Worm (Caenorhabditis elegans) whole organism, L1 larva: ENCODE results near the gene pnc-1.

Experiments used
- C16A3.4 ChIP-seq: fragments of 150-350 bp; optimal IDR thresholded peaks from 2 replicates; lab custom pipeline; 2014; ENCODE audit warnings: missing biosample characterization, missing genetic modification characterization
- C34B4.2 ChIP-seq: sonication (generic microtip); optimal IDR thresholded peaks from 2 replicates; lab custom pipeline; 2017; ENCODE audit warnings: mild to moderate bottlenecking, missing genetic modification characterization, missing compliant biosample characterization
- F16B12.6 ChIP-seq: fragments of 150-350 bp; optimal IDR thresholded peaks from 2 replicates; lab custom pipeline; 2014; ENCODE audit warnings: missing biosample characterization, missing genetic modification characterization
- Y116A8C.19 ChIP-seq: sonication (generic microtip); optimal IDR thresholded peaks from 2 replicates; lab custom pipeline; 2016; ENCODE audit warnings: missing compliant biosample characterization, missing genetic modification characterization, borderline replicate concordance
- alr-1 ChIP-seq: fragments of 200-800 bp; sonication (Bioruptor generic); optimal IDR thresholded peaks from 2 replicates; lab custom pipeline; 2018; ENCODE audit warnings: borderline replicate concordance, mild to moderate bottlenecking, missing genetic modification characterization, missing compliant biosample characterization
- aly-2 ChIP-seq: fragments of 150-350 bp; optimal IDR thresholded peaks from 2 replicates; lab custom pipeline; 2014; ENCODE audit warnings: missing biosample characterization, missing genetic modification characterization
- ceh-8 ChIP-seq: fragments of 200-800 bp; sonication (Bioruptor generic); optimal IDR thresholded peaks from 2 replicates; lab custom pipeline; 2018; ENCODE audit warnings: mild to moderate bottlenecking, missing genetic modification characterization, moderate library complexity, missing compliant biosample characterization
- ceh-82 ChIP-seq, 3 experiments: fragments of 150-350 bp in 1 of 3; sonication (generic microtip) in 2 of 3; optimal IDR thresholded peaks; 2 replicates each; lab custom pipeline; 2014 to 2017; ENCODE audit warnings: missing biosample characterization in 3 of 3, missing genetic modification characterization in 3 of 3
- ces-1 ChIP-seq: fragments of 150-350 bp; optimal IDR thresholded peaks from 2 replicates; lab custom pipeline; 2014; ENCODE audit warnings: missing biosample characterization, missing genetic modification reagents, missing genetic modification characterization
- dsc-1 ChIP-seq: sonication (generic microtip); optimal IDR thresholded peaks from 2 replicates; lab custom pipeline; 2016; ENCODE audit warnings: mild to moderate bottlenecking, missing genetic modification characterization, missing compliant biosample characterization
- efl-1 ChIP-seq, 4 experiments: fragments of 150-350 bp; optimal IDR thresholded peaks in 3 of 4; peaks in 1 of 4; 1 replicate in 1 of 4; 2 replicates in 3 of 4; lab custom pipeline; 2014; ENCODE audit warnings: missing biosample characterization in 2 of 4, missing genetic modification characterization in 2 of 4, missing genetic modification reagents in 2 of 4
- efl-3 ChIP-seq: fragments of 200-800 bp; sonication (Bioruptor generic); optimal IDR thresholded peaks from 2 replicates; lab custom pipeline; 2018; ENCODE audit warnings: mild to moderate bottlenecking, missing genetic modification characterization, missing compliant biosample characterization
- egl-13 ChIP-seq: sonication (generic microtip); optimal IDR thresholded peaks from 2 replicates; lab custom pipeline; 2016; ENCODE audit warnings: missing genotype, missing genetic modification reagents, missing genetic modification characterization, missing compliant biosample characterization
- elt-3 ChIP-seq, 6 experiments: fragments of 150-350 bp in 1 of 6; sonication (generic microtip); optimal IDR thresholded peaks; 2 replicates each; lab custom pipeline; 2017 to 2018; ENCODE audit warnings: missing biosample characterization in 6 of 6, missing genetic modification characterization in 6 of 6, inconsistent platforms in 1 of 6
- ets-5 ChIP-seq: fragments of 200-800 bp; sonication (Bioruptor generic); IDR thresholded peaks from 2 replicates; pipeline ENCODE4 v1.3.6; 2022; ENCODE audit warnings: missing genetic modification characterization, missing compliant biosample characterization
- fkh-8 ChIP-seq: sonication (generic microtip); optimal IDR thresholded peaks from 2 replicates; lab custom pipeline; 2016; ENCODE audit warnings: mild to moderate bottlenecking, missing genetic modification characterization, missing compliant biosample characterization
- hlh-4 ChIP-seq: sonication (generic microtip); optimal IDR thresholded peaks from 2 replicates; lab custom pipeline; 2016; ENCODE audit warnings: mild to moderate bottlenecking, missing genetic modification characterization, missing compliant biosample characterization
- jun-1 ChIP-seq: fragments of 150-350 bp; optimal IDR thresholded peaks from 2 replicates; lab custom pipeline; 2014; ENCODE audit warnings: missing biosample characterization, missing genetic modification reagents, missing genetic modification characterization
- lin-14 ChIP-seq: fragments of 200-800 bp; sonication (Bioruptor generic); optimal IDR thresholded peaks from 2 replicates; lab custom pipeline; 2018; ENCODE audit warnings: mild to moderate bottlenecking, missing genetic modification characterization, moderate library complexity, missing compliant biosample characterization
- lin-35 ChIP-seq, 2 experiments: fragments of 150-350 bp; optimal IDR thresholded peaks; 2 replicates each; lab custom pipeline; 2014; ENCODE audit warnings: missing biosample characterization in 2 of 2, missing genetic modification characterization in 2 of 2, missing genetic modification reagents in 2 of 2
- lin-39 ChIP-seq: fragments of 150-350 bp; optimal IDR thresholded peaks from 2 replicates; lab custom pipeline; 2014; ENCODE audit warnings: missing biosample characterization, missing genetic modification reagents, missing genetic modification characterization
- lir-3 ChIP-seq: sonication (generic microtip); optimal IDR thresholded peaks from 2 replicates; lab custom pipeline; 2016; ENCODE audit warnings: mild to moderate bottlenecking, missing genetic modification characterization, moderate library complexity, missing compliant biosample characterization; ENCODE audit not compliant: poor library complexity
- mab-9 ChIP-seq: fragments of 200-800 bp; sonication (Bioruptor generic); IDR thresholded peaks from 2 replicates; pipeline ENCODE4 v1.3.6; 2022; ENCODE audit warnings: missing genetic modification reagents, missing genetic modification characterization, missing compliant biosample characterization
- mep-1 ChIP-seq: fragments of 150-350 bp; optimal IDR thresholded peaks from 2 replicates; lab custom pipeline; 2014; ENCODE audit warnings: missing biosample characterization, missing genetic modification characterization
- nhr-12 ChIP-seq: sonication (generic microtip); optimal IDR thresholded peaks from 2 replicates; lab custom pipeline; 2017; ENCODE audit warnings: missing biosample characterization, missing genetic modification characterization
- nhr-19 ChIP-seq: fragments of 200-800 bp; sonication (Bioruptor generic); conservative IDR thresholded peaks from 2 replicates; pipeline ENCODE4 v1.3.6; 2022; ENCODE audit warnings: missing genetic modification characterization, missing compliant biosample characterization
- nhr-71 ChIP-seq: sonication (generic microtip); optimal IDR thresholded peaks from 2 replicates; lab custom pipeline; 2016; ENCODE audit warnings: mild to moderate bottlenecking, missing genetic modification characterization, moderate library complexity, missing compliant biosample characterization
- nhr-84 ChIP-seq: sonication (generic microtip); optimal IDR thresholded peaks from 2 replicates; lab custom pipeline; 2017; ENCODE audit warnings: missing biosample characterization, missing genetic modification characterization
- skn-1 ChIP-seq: fragments of 150-350 bp; optimal IDR thresholded peaks from 2 replicates; lab custom pipeline; 2014; ENCODE audit warnings: missing biosample characterization, missing genetic modification characterization
- snu-23 ChIP-seq: sonication (generic microtip); optimal IDR thresholded peaks from 2 replicates; lab custom pipeline; 2016; ENCODE audit warnings: missing genetic modification characterization, missing compliant biosample characterization
- sox-4 ChIP-seq: sonication (generic microtip); optimal IDR thresholded peaks from 2 replicates; lab custom pipeline; 2016; ENCODE audit warnings: missing genetic modification characterization, missing compliant biosample characterization
- swsn-7 ChIP-seq: sonication (generic microtip); optimal IDR thresholded peaks from 2 replicates; lab custom pipeline; 2016; ENCODE audit warnings: missing genetic modification characterization, missing compliant biosample characterization
- tlp-1 ChIP-seq: fragments of 150-350 bp; optimal IDR thresholded peaks from 2 replicates; lab custom pipeline; 2014; ENCODE audit warnings: missing biosample characterization, missing genetic modification characterization
- unc-130 ChIP-seq: fragments of 150-350 bp; optimal IDR thresholded peaks from 2 replicates; lab custom pipeline; 2017; ENCODE audit warnings: missing biosample characterization, missing genetic modification characterization, inconsistent platforms
- unc-30 ChIP-seq: sonication (generic microtip); optimal IDR thresholded peaks from 2 replicates; lab custom pipeline; 2017; ENCODE audit warnings: missing biosample characterization, missing genetic modification characterization
- unc-86 ChIP-seq: sonication (generic microtip); optimal IDR thresholded peaks from 2 replicates; lab custom pipeline; 2016; ENCODE audit warnings: missing genetic modification characterization, missing compliant biosample characterization
- zag-1 ChIP-seq: fragments of 150-350 bp; optimal IDR thresholded peaks from 2 replicates; lab custom pipeline; 2014; ENCODE audit warnings: missing biosample characterization, missing genetic modification characterization
- zip-4 ChIP-seq: fragments of 200-800 bp; sonication (Bioruptor generic); optimal IDR thresholded peaks from 2 replicates; lab custom pipeline; 2018; ENCODE audit warnings: mild to moderate bottlenecking, missing genetic modification characterization, moderate library complexity, missing compliant biosample characterization
- ztf-4 ChIP-seq: fragments of 150-350 bp; optimal IDR thresholded peaks from 2 replicates; lab custom pipeline; 2014; ENCODE audit warnings: missing biosample characterization, missing genetic modification characterization

Gene pnc-1

ce11 chrIV:194442-194841, 10.2 kb downstream of the pnc-1 start, which contains the start of gene csn-3:
Gene csn-3, plus strand, starts transcription at chrIV:194742.
- TF ChIP-seq nhr-12 (tag; lab: Kevin White, UChicago) = no peak
- no peak for TF ChIP-seq lin-35 (GFP tag; optimal IDR thresholded peaks at IDR 0.05; lab: Kevin White, UChicago)
- no peak for TF ChIP-seq mep-1
- TF ChIP-seq nhr-71 (tag; lab: Kevin White, UChicago) = no peak
- TF ChIP-seq swsn-7 (tag; lab: Kevin White, UChicago) = no peak
- no peak for TF ChIP-seq nhr-84 (tag; lab: Kevin White, UChicago)
- no peak for TF ChIP-seq ceh-8 (GFP tag; lab: Kevin White, UChicago)
- TF ChIP-seq efl-3 (GFP tag; lab: Kevin White, UChicago) = no peak
- TF ChIP-seq ztf-4 (tag; lab: Kevin White, UChicago) = no peak
- TF ChIP-seq sox-4 (tag; lab: Kevin White, UChicago) = no peak
- no peak for TF ChIP-seq unc-86 (tag; lab: Kevin White, UChicago)
- TF ChIP-seq aly-2 (tag; lab: Kevin White, UChicago) = no peak
- TF ChIP-seq C34B4.2 (tag; lab: Kevin White, UChicago) = no peak
- no peak for TF ChIP-seq ets-5 (GFP tag; lab: Robert Waterston, UW)
- TF ChIP-seq dsc-1 (tag; lab: Kevin White, UChicago) = no peak
- no peak for TF ChIP-seq Y116A8C.19 (tag; lab: Kevin White, UChicago)
- TF ChIP-seq efl-1 (optimal IDR thresholded peaks at IDR 0.05; lab: Kevin White, UChicago) = no peak
- TF ChIP-seq efl-1 (GFP tag; optimal IDR thresholded peaks at IDR 0.05 in 1 of 2; lab: Kevin White, UChicago) = no peak
- no peak for TF ChIP-seq F16B12.6

- TF ChIP-seq mab-9 (GFP tag; lab: Robert Waterston, UW) = no peak
- TF ChIP-seq nhr-19 (GFP tag; lab: Robert Waterston, UW) = no peak
- TF ChIP-seq zip-4 (GFP tag; lab: Kevin White, UChicago) = no peak
- no peak for TF ChIP-seq lin-14
- TF ChIP-seq nhr-71 (tag; lab: Kevin White, UChicago) = no peak
- TF ChIP-seq unc-30 (tag; lab: Kevin White, UChicago) = no peak
- TF ChIP-seq fkh-8 = no peak
- TF ChIP-seq ceh-82 (tag; optimal IDR thresholded peaks at IDR 0.05; lab: Kevin White, UChicago) = no peak
- no peak for TF ChIP-seq ets-5 (GFP tag; lab: Robert Waterston, UW)
- TF ChIP-seq snu-23 (GFP tag; lab: Kevin White, UChicago) = no peak
- TF ChIP-seq hlh-4 (tag; lab: Kevin White, UChicago) = no peak
These were observed 18.8 kb downstream of the pnc-1 start, which contains the start of gene gfrp-1 for ce11 chrIV:202921-203652. Gene gfrp-1, plus strand, starts transcription at chrIV:203602.

ce11 chrIV:204998-205397, 20.7 kb downstream of the pnc-1 start, which contains the start of gene coa-1:
Gene coa-1, plus strand, starts transcription at chrIV:205298.
- TF ChIP-seq tlp-1 (tag; lab: Kevin White, UChicago) (no peak), efl-3 (GFP tag; lab: Kevin White, UChicago) (no peak), nhr-19 (GFP tag; lab: Robert Waterston, UW) (no peak), unc-30 (tag; lab: Kevin White, UChicago) (no peak), lin-39 (tag; lab: Kevin White, UChicago) (no peak), jun-1 (tag; lab: Kevin White, UChicago) (no peak), swsn-7 (tag; lab: Kevin White, UChicago) (no peak), skn-1 (tag; lab: Kevin White, UChicago) (no peak), lir-3 (no peak), alr-1 (no peak), lin-35 (GFP tag; optimal IDR thresholded peaks at IDR 0.05; lab: Kevin White, UChicago) (no peak), lin-14 (no peak), ces-1 (GFP tag; lab: Kevin White, UChicago) (no peak), mep-1 (no peak), zag-1 (no peak), egl-13 (no peak), C16A3.4 (tag; lab: Kevin White, UChicago) (no peak), elt-3 (tag; optimal IDR thresholded peaks at IDR 0.05; lab: Kevin White, UChicago) (no peak), unc-130 (tag; lab: Kevin White, UChicago) (no peak)
